Fruit fly (Drosophila melanogaster) whole organism, adult: ENCODE data around the gene dib.

ENCODE experiments used
- CG5204 ChIP-seq: fragments of 200-800 bp; sonication (Bioruptor generic); optimal IDR thresholded peaks from 2 replicates; lab custom pipeline; 2016; ENCODE audit warnings: missing biosample characterization, missing genetic modification characterization
- CG7101 ChIP-seq: fragments of 200-800 bp; sonication (Bioruptor generic); optimal IDR thresholded peaks from 2 replicates; lab custom pipeline; 2018; ENCODE audit warnings: missing biosample characterization, mild to moderate bottlenecking, missing genetic modification characterization, moderate library complexity
- Hr96 ChIP-seq: fragments of 200-800 bp; sonication (Bioruptor generic); optimal IDR thresholded peaks from 2 replicates; lab custom pipeline; 2016; ENCODE audit warnings: missing biosample characterization, missing genetic modification characterization
- bab1 ChIP-seq: fragments of 200-800 bp; sonication (Bioruptor generic); optimal IDR thresholded peaks from 3 replicates; lab custom pipeline; 2019; ENCODE audit warnings: missing biosample characterization, mild to moderate bottlenecking, missing genetic modification characterization, moderate library complexity
- cnc ChIP-seq, 2 experiments: fragments of >200 bp; optimal IDR thresholded peaks; 2 replicates each; lab custom pipeline; 2017
- kay ChIP-seq: fragments of 200-800 bp; sonication (Bioruptor generic); peaks from one replicate; lab custom pipeline; 2016; ENCODE audit warnings: missing biosample characterization, missing genetic modification characterization, borderline replicate concordance
- toe ChIP-seq: fragments of 200-800 bp; sonication (Bioruptor generic); optimal IDR thresholded peaks from 2 replicates; lab custom pipeline; 2016; ENCODE audit warnings: missing biosample characterization, missing genetic modification characterization

DNA sequence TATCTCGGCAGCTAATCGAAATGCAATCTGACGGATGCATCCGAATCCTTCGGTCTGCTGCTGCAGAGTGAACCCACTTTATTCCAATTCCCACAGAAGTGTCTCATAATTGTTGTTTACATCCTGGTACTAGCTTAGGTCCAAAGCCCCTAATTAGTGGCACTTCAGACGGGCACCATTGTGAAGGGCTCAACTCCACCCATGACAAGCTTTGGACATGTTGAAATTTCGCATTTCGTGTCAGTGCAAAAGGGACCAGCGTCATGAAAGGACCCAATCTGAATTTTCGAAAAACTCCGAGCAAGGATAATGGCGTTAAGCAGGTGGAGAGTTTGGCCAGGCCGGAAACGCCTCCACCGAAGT, 35.6 kb upstream of the dib start, which contains the start of gene Gr64a:
- no peak for TF ChIP-seq CG7101
- no peak for TF ChIP-seq Hr96 (GFP tag; lab: Kevin White, UChicago)
- no peak for TF ChIP-seq kay
- TF ChIP-seq CG5204 (GFP tag; lab: Kevin White, UChicago), result no peak
- TF ChIP-seq bab1 (GFP tag; lab: Kevin White, UChicago), result no peak
- TF ChIP-seq cnc (optimal IDR thresholded peaks at IDR 0.05; lab: Kevin White, UChicago), result no peak
- TF ChIP-seq toe (GFP tag; lab: Kevin White, UChicago), result no peak
